Worm (Caenorhabditis elegans): ENCODE results near the gene T16G1.9.

DNA sequence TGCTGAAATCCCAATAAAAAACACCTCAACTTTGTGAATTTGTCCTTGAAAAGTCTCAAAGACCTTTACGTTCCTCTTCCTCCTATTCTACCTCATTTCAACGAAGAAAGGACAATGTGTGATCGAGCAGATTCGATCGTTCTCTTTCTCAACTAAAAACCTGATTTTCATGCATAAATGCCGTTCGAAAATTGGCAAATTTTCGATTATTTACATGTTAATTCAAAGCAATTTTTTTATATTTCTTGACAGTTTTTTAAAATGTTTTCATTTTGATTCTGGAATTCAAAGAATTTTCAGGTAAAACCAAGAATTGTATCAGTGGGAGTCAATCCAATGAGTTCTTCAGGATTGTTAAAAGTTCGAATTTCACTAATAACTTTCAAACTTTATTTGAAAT is 17.9 kb upstream of the T16G1.9 start, which contains the start of gene lin-46:
- TF ChIP-seq med-1 (GFP tag; optimal IDR thresholded peaks at IDR 0.05; ENCODE audit: insufficient read depth) = no peak
- no peak for TF ChIP-seq ztf-23 (GFP tag; IDR thresholded peaks at IDR 0.05)
